Worm (Caenorhabditis elegans): Measurements from ENCODE around the gene F09G2.8.
A peak's percentile ranks its signal among the peaks of the same experiment; 100 is the strongest.

Gene F09G2.8

ce11 chrV:7147370-7147769, 46.1 kb downstream of the F09G2.8 start, which contains the start of gene ugt-38:
Gene ugt-38 (minus strand): TSS chrV:7147470.
- TF ChIP-seq pros-1 (tag; optimal IDR thresholded peaks at IDR 0.05) = no peak
- no peak for TF ChIP-seq ama-1 (optimal IDR thresholded peaks at IDR 0.05)
- TF ChIP-seq F13H6.1 (tag; optimal IDR thresholded peaks at IDR 0.05) = no peak
- no peak for TF ChIP-seq fax-1 (tag; optimal IDR thresholded peaks at IDR 0.05)
- TF ChIP-seq ceh-9 (tag; optimal IDR thresholded peaks at IDR 0.05) = no peak
- no peak for TF ChIP-seq lim-6 (tag; optimal IDR thresholded peaks at IDR 0.05)
- TF ChIP-seq dmd-4 (tag; optimal IDR thresholded peaks at IDR 0.05; ENCODE audit: borderline replicate concordance) = no peak
- TF ChIP-seq pha-4 (tag; optimal IDR thresholded peaks at IDR 0.05) = no peak
- TF ChIP-seq hlh-13 (GFP tag; optimal IDR thresholded peaks at IDR 0.05) = no peak

ce11 chrV:7145250-7145850, 48.1 kb downstream of the F09G2.8 start, which contains the start of gene ugt-37:
Gene ugt-37 (minus strand): TSS chrV:7145318.
- TF ChIP-seq ceh-34 (tag; optimal IDR thresholded peaks at IDR 0.05) (no peak), tbx-2 (tag; optimal IDR thresholded peaks at IDR 0.05) (no peak), gmeb-2 (tag; optimal IDR thresholded peaks at IDR 0.05) (no peak), sox-4 (tag; optimal IDR thresholded peaks at IDR 0.05) (no peak), pat-9 (tag; optimal IDR thresholded peaks at IDR 0.05) (no peak), Y22D7AL.16 (tag; optimal IDR thresholded peaks at IDR 0.05) (no peak), ztf-16 (tag; optimal IDR thresholded peaks at IDR 0.05) (no peak), ceh-2 (tag; optimal IDR thresholded peaks at IDR 0.05) (no peak), ahr-1 (tag; optimal IDR thresholded peaks at IDR 0.05) (no peak), ceh-31 (tag; optimal IDR thresholded peaks at IDR 0.05) (no peak), lin-11 (tag; optimal IDR thresholded peaks at IDR 0.05) (no peak), ceh-9 (tag; optimal IDR thresholded peaks at IDR 0.05) (no peak)

- no peak for TF ChIP-seq hlh-13 (GFP tag; optimal IDR thresholded peaks at IDR 0.05)
- TF ChIP-seq elt-2 (tag; optimal IDR thresholded peaks at IDR 0.05) = peak; percentile 0
- TF ChIP-seq fax-1 (tag; optimal IDR thresholded peaks at IDR 0.05) = no peak
- TF ChIP-seq mec-3 (tag; optimal IDR thresholded peaks at IDR 0.05; ENCODE audit: borderline replicate concordance) = no peak
- TF ChIP-seq nhr-11 (tag; optimal IDR thresholded peaks at IDR 0.05) = no peak
- no peak for TF ChIP-seq pha-4 (tag; optimal IDR thresholded peaks at IDR 0.05)
- no peak for TF ChIP-seq ahr-1 (tag; optimal IDR thresholded peaks at IDR 0.05)
Measured at ce11 chrV:7142661-7143060, 50.8 kb downstream of the F09G2.8 start.

ce11 chrV:7141864-7142263, 51.6 kb downstream of the F09G2.8 start, which contains the start of gene ugt-40:
Gene ugt-40 (minus strand): TSS chrV:7141964.
- TF ChIP-seq sox-4 (tag; optimal IDR thresholded peaks at IDR 0.05) = no peak
- TF ChIP-seq ref-2 (tag; optimal IDR thresholded peaks at IDR 0.05) = no peak
- no peak for TF ChIP-seq syd-9 (tag; optimal IDR thresholded peaks at IDR 0.05)
- no peak for TF ChIP-seq elt-2 (tag; optimal IDR thresholded peaks at IDR 0.05)
- TF ChIP-seq dve-1 (tag; optimal IDR thresholded peaks at IDR 0.05) = no peak
- no peak for TF ChIP-seq ceh-48 (tag; optimal IDR thresholded peaks at IDR 0.05)
- no peak for TF ChIP-seq hlh-8 (tag; optimal IDR thresholded peaks at IDR 0.05)
- no peak for TF ChIP-seq fkh-6 (tag; optimal IDR thresholded peaks at IDR 0.05)
- no peak for TF ChIP-seq C08G9.2 (tag; optimal IDR thresholded peaks at IDR 0.05)

- TF ChIP-seq sox-2 (GFP tag; IDR thresholded peaks at IDR 0.05) (no peak), ceh-19 (GFP tag; optimal IDR thresholded peaks at IDR 0.05) (no peak), lim-6 (tag; optimal IDR thresholded peaks at IDR 0.05) (no peak), dve-1 (tag; optimal IDR thresholded peaks at IDR 0.05) (no peak), T23F11.4 (GFP tag; optimal IDR thresholded peaks at IDR 0.05) (no peak), ceh-2 (tag; optimal IDR thresholded peaks at IDR 0.05) (no peak), eyg-1 (tag; optimal IDR thresholded peaks at IDR 0.05) (no peak), pqm-1 (tag; optimal IDR thresholded peaks at IDR 0.05) (no peak), zip-5 (tag; optimal IDR thresholded peaks at IDR 0.05) (no peak), ttx-3 (tag; optimal IDR thresholded peaks at IDR 0.05) (no peak), ceh-31 (tag; optimal IDR thresholded peaks at IDR 0.05) (no peak), K02D7.2 (tag; optimal IDR thresholded peaks at IDR 0.05) (no peak)
Measured at ce11 chrV:7140368-7140767, 53.1 kb downstream of the F09G2.8 start.
